Worm (Caenorhabditis elegans) whole organism, L2 larva: ENCODE measurements around the gene F25E5.9.
A peak's percentile ranks its signal among the peaks of the same experiment; 100 is the strongest.

ENCODE experiments used
- C34F6.9 ChIP-seq: fragments of 150-350 bp; optimal IDR thresholded peaks from 2 replicates; lab custom pipeline; 2014; ENCODE audit warnings: missing biosample characterization, missing genetic modification characterization
- F13H6.1 ChIP-seq: sonication (generic microtip); optimal IDR thresholded peaks from 2 replicates; lab custom pipeline; 2016; ENCODE audit warnings: missing genetic modification characterization, missing compliant biosample characterization
- Y55F3AM.14 ChIP-seq: fragments of 200-800 bp; sonication (Bioruptor generic); optimal IDR thresholded peaks from 2 replicates; lab custom pipeline; 2018; ENCODE audit warnings: mild to moderate bottlenecking, missing genetic modification characterization, missing compliant biosample characterization
- ZK546.5 ChIP-seq: sonication (generic microtip); optimal IDR thresholded peaks from 2 replicates; lab custom pipeline; 2017; ENCODE audit warnings: missing biosample characterization, missing genetic modification characterization
- alr-1 ChIP-seq: fragments of 150-350 bp; optimal IDR thresholded peaks from 2 replicates; lab custom pipeline; 2014; ENCODE audit warnings: missing biosample characterization, missing genetic modification characterization
- ama-1 ChIP-seq: fragments of 150-350 bp; optimal IDR thresholded peaks from 2 replicates; lab custom pipeline; 2018; ENCODE audit warnings: inconsistent platforms
- blmp-1 ChIP-seq: sonication (generic microtip); optimal IDR thresholded peaks from 2 replicates; lab custom pipeline; 2017; ENCODE audit warnings: missing genetic modification characterization, mild to moderate bottlenecking, missing compliant biosample characterization, antibody characterized with exemption, moderate library complexity; ENCODE audit not compliant: insufficient read depth
- crh-2 ChIP-seq: sonication (generic microtip); optimal IDR thresholded peaks from 2 replicates; lab custom pipeline; 2017; ENCODE audit warnings: missing biosample characterization, missing genetic modification characterization
- dmd-4 ChIP-seq: sonication (generic microtip); optimal IDR thresholded peaks from 2 replicates; lab custom pipeline; 2017; ENCODE audit warnings: missing biosample characterization, missing genetic modification characterization
- egl-27 ChIP-seq: sonication (generic microtip); optimal IDR thresholded peaks from 3 replicates; lab custom pipeline; 2017; ENCODE audit warnings: missing biosample characterization, missing genetic modification reagents, missing genetic modification characterization
- elt-1 ChIP-seq: fragments of 150-350 bp; optimal IDR thresholded peaks from 2 replicates; lab custom pipeline; 2014; ENCODE audit warnings: missing biosample characterization, missing genetic modification characterization
- elt-3 ChIP-seq: sonication (generic microtip); optimal IDR thresholded peaks from 2 replicates; lab custom pipeline; 2017; ENCODE audit warnings: missing biosample characterization, missing genetic modification characterization
- gmeb-1 ChIP-seq: fragments of 150-350 bp; optimal IDR thresholded peaks from 2 replicates; lab custom pipeline; 2014; ENCODE audit warnings: missing biosample characterization, missing genetic modification characterization
- lin-11 ChIP-seq: fragments of 150-350 bp; sonication (generic microtip); optimal IDR thresholded peaks from 2 replicates; lab custom pipeline; 2014; ENCODE audit warnings: missing biosample characterization, missing genetic modification characterization, inconsistent platforms, mixed read lengths
- lin-13 ChIP-seq: fragments of 150-350 bp; optimal IDR thresholded peaks from 2 replicates; lab custom pipeline; 2014; ENCODE audit warnings: missing biosample characterization, missing genetic modification reagents, missing genetic modification characterization
- lin-39 ChIP-seq: fragments of 150-350 bp; optimal IDR thresholded peaks from 2 replicates; lab custom pipeline; 2014; ENCODE audit warnings: missing biosample characterization, missing genetic modification reagents, missing genetic modification characterization
- lsy-2 ChIP-seq, 2 experiments: fragments of 150-350 bp in 1 of 2; sonication (generic microtip) in 1 of 2; optimal IDR thresholded peaks; 2 replicates each; lab custom pipeline; 2014 to 2017; ENCODE audit warnings: missing biosample characterization in 2 of 2, missing genetic modification characterization in 2 of 2
- mdl-1 ChIP-seq, 2 experiments: fragments of 150-350 bp in 1 of 2; sonication (generic microtip) in 1 of 2; optimal IDR thresholded peaks; 2 replicates each; lab custom pipeline; 2017; ENCODE audit warnings: missing biosample characterization in 2 of 2, missing genetic modification characterization in 2 of 2
- nhr-10 ChIP-seq: sonication (generic microtip); optimal IDR thresholded peaks from 2 replicates; lab custom pipeline; 2017; ENCODE audit warnings: missing biosample characterization, missing genetic modification characterization
- nhr-129 ChIP-seq: fragments of 150-350 bp; optimal IDR thresholded peaks from 2 replicates; lab custom pipeline; 2014; ENCODE audit warnings: missing biosample characterization, missing genetic modification characterization
- nhr-23 ChIP-seq: fragments of 150-350 bp; optimal IDR thresholded peaks from 2 replicates; lab custom pipeline; 2014; ENCODE audit warnings: missing biosample characterization, missing genetic modification reagents, missing genetic modification characterization
- nhr-237 ChIP-seq: fragments of 150-350 bp; optimal IDR thresholded peaks from 2 replicates; lab custom pipeline; 2014; ENCODE audit warnings: missing biosample characterization, missing genetic modification characterization
- nhr-25 ChIP-seq: fragments of 150-350 bp; sonication (generic microtip); optimal IDR thresholded peaks from 3 replicates; lab custom pipeline; 2014; ENCODE audit warnings: missing biosample characterization, missing genetic modification characterization
- nhr-6 ChIP-seq: fragments of 150-350 bp; optimal IDR thresholded peaks from 2 replicates; lab custom pipeline; 2014; ENCODE audit warnings: missing biosample characterization, missing genetic modification characterization
- nhr-77 ChIP-seq: fragments of 150-350 bp; optimal IDR thresholded peaks from 2 replicates; lab custom pipeline; 2014; ENCODE audit warnings: missing biosample characterization, missing genetic modification characterization
- peb-1 ChIP-seq: fragments of 150-350 bp; optimal IDR thresholded peaks from 2 replicates; lab custom pipeline; 2014; ENCODE audit warnings: missing biosample characterization, missing genetic modification characterization
- sem-4 ChIP-seq: fragments of 150-350 bp; optimal IDR thresholded peaks from 2 replicates; lab custom pipeline; 2014; ENCODE audit warnings: missing biosample characterization, missing genetic modification reagents, missing genetic modification characterization
- skn-1 ChIP-seq: sonication (generic microtip); optimal IDR thresholded peaks from 2 replicates; lab custom pipeline; 2017; ENCODE audit warnings: missing biosample characterization, missing genetic modification characterization
- sma-3 ChIP-seq: sonication (generic microtip); optimal IDR thresholded peaks from 2 replicates; lab custom pipeline; 2016; ENCODE audit warnings: missing genetic modification reagents, missing genetic modification characterization, missing compliant biosample characterization
- sma-9 ChIP-seq, 2 experiments: fragments of 150-350 bp in 1 of 2; sonication (generic microtip) in 1 of 2; optimal IDR thresholded peaks; 2 replicates each; lab custom pipeline; 2014 to 2016; ENCODE audit warnings: missing genetic modification characterization in 2 of 2, mild to moderate bottlenecking in 1 of 2, missing biosample characterization in 1 of 2, missing compliant biosample characterization in 1 of 2, missing genetic modification reagents in 1 of 2, moderate library complexity in 1 of 2
- snpc-4 ChIP-seq: fragments of 150-350 bp; optimal IDR thresholded peaks from 2 replicates; lab custom pipeline; 2014; ENCODE audit warnings: missing biosample characterization, missing genetic modification characterization
- unc-55 ChIP-seq: fragments of 150-350 bp; sonication (generic microtip); optimal IDR thresholded peaks from 3 replicates; lab custom pipeline; 2014; ENCODE audit warnings: missing biosample characterization, missing genetic modification reagents, missing genetic modification characterization
- unc-62 ChIP-seq: fragments of 150-350 bp; optimal IDR thresholded peaks from 2 replicates; lab custom pipeline; 2014; ENCODE audit warnings: missing biosample characterization, missing genetic modification reagents, missing genetic modification characterization
- zag-1 ChIP-seq: fragments of 150-350 bp; optimal IDR thresholded peaks from 2 replicates; lab custom pipeline; 2014; ENCODE audit warnings: missing biosample characterization, missing genetic modification characterization
- ztf-1 ChIP-seq: fragments of 200-800 bp; sonication (Bioruptor generic); conservative IDR thresholded peaks from 2 replicates; pipeline ENCODE4 v1.3.6; 2022; ENCODE audit warnings: missing genetic modification characterization, missing compliant biosample characterization
- ztf-11 ChIP-seq: sonication (generic microtip); optimal IDR thresholded peaks from 2 replicates; lab custom pipeline; 2017; ENCODE audit warnings: missing biosample characterization, missing genetic modification characterization
- ztf-4 ChIP-seq: fragments of 150-350 bp; optimal IDR thresholded peaks from 2 replicates; lab custom pipeline; 2014; ENCODE audit warnings: missing biosample characterization, missing genetic modification characterization

F25E5.9 gene

ce11 chrV:7437538-7437937 is at the start of gene F25E5.9:
Gene F25E5.9, minus strand, starts transcription at chrV:7437919.
- TF ChIP-seq gmeb-1 (tag; lab: Kevin White, UChicago) (no peak), ama-1 (peak; percentile 51), skn-1 (tag; lab: Kevin White, UChicago) (no peak), sma-3 (no peak), unc-62 (GFP tag; lab: Kevin White, UChicago) (no peak), ztf-1 (GFP tag; lab: Robert Waterston, UW) (no peak), ZK546.5 (no peak), ztf-4 (tag; lab: Kevin White, UChicago) (no peak), elt-1 (no peak), snpc-4 (no peak), egl-27 (tag; lab: Kevin White, UChicago) (no peak), lsy-2 (tag; optimal IDR thresholded peaks at IDR 0.05; lab: Kevin White, UChicago) (peak in 1 of 2 experiments; percentile 34), mdl-1 (tag; optimal IDR thresholded peaks at IDR 0.05; lab: Kevin White, UChicago) (peak in 1 of 2 experiments; percentile 43), dmd-4 (tag; lab: Kevin White, UChicago) (no peak), peb-1 (no peak), Y55F3AM.14 (GFP tag; lab: Kevin White, UChicago) (peak; percentile 52), nhr-25 (tag; lab: Kevin White, UChicago) (no peak), sem-4 (tag; lab: Kevin White, UChicago) (peak; percentile 62), elt-3 (tag; lab: Kevin White, UChicago) (no peak), sma-9 (GFP tag; optimal IDR thresholded peaks at IDR 0.05; lab: Kevin White, UChicago) (no peak), sma-9 (tag; optimal IDR thresholded peaks at IDR 0.05; lab: Kevin White, UChicago) (no peak), nhr-129 (tag; lab: Kevin White, UChicago) (peak; percentile 18), alr-1 (tag; lab: Kevin White, UChicago) (no peak), ztf-11 (no peak), C34F6.9 (tag; lab: Kevin White, UChicago) (peak; percentile 65), lin-39 (tag; lab: Kevin White, UChicago) (no peak), nhr-6 (tag; lab: Kevin White, UChicago) (no peak), crh-2 (tag; lab: Kevin White, UChicago) (no peak), nhr-77 (tag; lab: Kevin White, UChicago) (no peak), nhr-23 (no peak), unc-55 (GFP tag; lab: Kevin White, UChicago) (peak; percentile 70), F13H6.1 (tag; lab: Kevin White, UChicago) (peak; percentile 1), blmp-1 (no peak), nhr-10 (tag; lab: Kevin White, UChicago) (no peak), lin-13 (GFP tag; lab: Kevin White, UChicago) (no peak), zag-1 (tag; lab: Kevin White, UChicago) (no peak)

ce11 chrV:7487518-7487917 is 49.8 kb upstream of the F25E5.9 start, which contains the start of gene srbc-7:
Gene srbc-7, minus strand, starts transcription at chrV:7487618.
- TF ChIP-seq nhr-10 (tag; lab: Kevin White, UChicago) (no peak), unc-55 (GFP tag; lab: Kevin White, UChicago) (no peak)

DNA sequence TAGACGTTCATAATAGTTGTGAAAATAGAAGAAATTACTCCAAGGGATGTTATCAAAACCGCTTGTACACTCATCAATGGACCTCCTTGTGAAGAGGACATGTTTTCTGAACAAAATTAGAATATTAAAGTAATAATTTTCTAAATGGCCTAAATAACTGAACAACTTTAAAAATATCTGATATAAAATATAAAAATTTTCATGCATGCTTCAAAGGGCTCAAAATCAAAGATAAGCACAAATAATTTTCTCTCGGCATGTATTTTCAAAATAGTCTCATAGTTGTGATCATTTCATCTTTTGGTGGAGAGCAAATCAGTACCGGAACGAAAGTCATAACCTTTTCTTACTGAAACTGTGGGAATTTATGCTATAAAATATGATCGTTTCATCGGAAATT is 47.3 kb upstream of the F25E5.9 start, which contains the start of gene srbc-8:
Gene srbc-8, minus strand, starts transcription at position 101 of the 400 bp plus-strand sequence.
- TF ChIP-seq lin-11 (tag; lab: Kevin White, UChicago) = no peak
- TF ChIP-seq nhr-237 (tag; lab: Kevin White, UChicago) = no peak

ce11 chrV:7480949-7481348 is 43.2 kb upstream of the F25E5.9 start, which contains the start of gene C18B10.6:
Gene C18B10.6, minus strand, starts transcription at chrV:7481049.
- no peak for TF ChIP-seq lsy-2 (tag; optimal IDR thresholded peaks at IDR 0.05; lab: Kevin White, UChicago)
- TF ChIP-seq lin-11 (tag; lab: Kevin White, UChicago) = no peak
- no peak for TF ChIP-seq Y55F3AM.14 (GFP tag; lab: Kevin White, UChicago)
- TF ChIP-seq ztf-11 = no peak
- TF ChIP-seq peb-1 = no peak
